Worm (Caenorhabditis elegans) whole organism, young adult: Measurements from ENCODE around the gene nsph-4.2.

Source experiments
- B0261.1 ChIP-seq: sonication (generic microtip); optimal IDR thresholded peaks from 2 replicates; lab custom pipeline; 2016; ENCODE audit warnings: mild to moderate bottlenecking, missing genetic modification characterization, moderate library complexity, missing compliant biosample characterization
- B0336.3 ChIP-seq: fragments of 200-800 bp; sonication (Bioruptor generic); IDR thresholded peaks from 2 replicates; pipeline ENCODE4 v1.3.6; 2022; ENCODE audit warnings: missing genetic modification characterization, missing compliant biosample characterization
- C17E4.6 ChIP-seq: fragments of 200-800 bp; sonication (Bioruptor generic); IDR thresholded peaks from 2 replicates; pipeline ENCODE4 v1.3.6; 2022; ENCODE audit warnings: missing genetic modification reagents, missing genetic modification characterization, missing compliant biosample characterization
- F10E7.11 ChIP-seq: sonication (generic microtip); optimal IDR thresholded peaks from 2 replicates; lab custom pipeline; 2017; ENCODE audit warnings: mild to moderate bottlenecking, missing genetic modification characterization, moderate library complexity, missing compliant biosample characterization
- F22D6.2 ChIP-seq: sonication (generic microtip); optimal IDR thresholded peaks from 2 replicates; lab custom pipeline; 2016; ENCODE audit warnings: mild to moderate bottlenecking, missing genetic modification characterization, missing compliant biosample characterization
- F33H1.4 ChIP-seq: fragments of 200-800 bp; sonication (Bioruptor generic); IDR thresholded peaks from 2 replicates; pipeline ENCODE4 v1.3.6; 2022; ENCODE audit warnings: missing genetic modification reagents, missing genetic modification characterization, missing compliant biosample characterization
- F57A8.1 ChIP-seq: fragments of 200-800 bp; sonication (Bioruptor generic); optimal IDR thresholded peaks from 2 replicates; lab custom pipeline; 2018; ENCODE audit warnings: mild to moderate bottlenecking, missing genetic modification characterization, moderate library complexity, missing compliant biosample characterization
- K12H6.12 ChIP-seq: fragments of 200-800 bp; sonication (Bioruptor generic); optimal IDR thresholded peaks from 2 replicates; lab custom pipeline; 2018; ENCODE audit warnings: mild to moderate bottlenecking, missing genetic modification characterization, missing compliant biosample characterization
- T07F8.4 ChIP-seq: sonication (generic microtip); optimal IDR thresholded peaks from 2 replicates; lab custom pipeline; 2016; ENCODE audit warnings: mild to moderate bottlenecking, missing genetic modification characterization, moderate library complexity, missing compliant biosample characterization
- ama-1 ChIP-seq, 3 experiments: fragments of 150-350 bp in 1 of 3; sonication (generic microtip) in 2 of 3; optimal IDR thresholded peaks; 2 replicates each; lab custom pipeline; 2014 to 2018; ENCODE audit warnings: missing biosample characterization in 2 of 3, missing genetic modification characterization in 2 of 3, missing genetic modification reagents in 2 of 3
- bed-2 ChIP-seq: fragments of 200-800 bp; sonication (Bioruptor generic); IDR thresholded peaks from 2 replicates; pipeline ENCODE4 v1.3.6; 2022; ENCODE audit warnings: missing genetic modification reagents, missing genetic modification characterization, missing compliant biosample characterization
- ceh-27 ChIP-seq: fragments of 200-800 bp; sonication (Bioruptor generic); optimal IDR thresholded peaks from 2 replicates; lab custom pipeline; 2018; ENCODE audit warnings: mild to moderate bottlenecking, missing genetic modification characterization, moderate library complexity, missing compliant biosample characterization
- ceh-58 ChIP-seq: fragments of 200-800 bp; sonication (Bioruptor generic); IDR thresholded peaks from 2 replicates; pipeline ENCODE4 v1.3.6; 2022; ENCODE audit warnings: missing genetic modification characterization, missing compliant biosample characterization
- ceh-79 ChIP-seq: sonication (generic microtip); optimal IDR thresholded peaks from 2 replicates; lab custom pipeline; 2017; ENCODE audit warnings: mild to moderate bottlenecking, missing genetic modification characterization, missing compliant biosample characterization
- dpl-1 ChIP-seq: fragments of 150-350 bp; optimal IDR thresholded peaks from 2 replicates; lab custom pipeline; 2014; ENCODE audit warnings: missing biosample characterization, missing genetic modification reagents, missing genetic modification characterization
- efl-1 ChIP-seq: fragments of 150-350 bp; optimal IDR thresholded peaks from 2 replicates; lab custom pipeline; 2014; ENCODE audit warnings: missing biosample characterization, missing genetic modification reagents, missing genetic modification characterization
- ekl-4 ChIP-seq: fragments of 200-800 bp; sonication (Bioruptor generic); IDR thresholded peaks from 2 replicates; pipeline ENCODE4 v1.3.6; 2022; ENCODE audit warnings: missing genetic modification reagents, missing genetic modification characterization, missing compliant biosample characterization
- hlh-26 ChIP-seq: fragments of 200-800 bp; sonication (Bioruptor generic); conservative IDR thresholded peaks from 2 replicates; pipeline ENCODE4 v1.3.6; 2022; ENCODE audit warnings: missing genetic modification reagents, missing genetic modification characterization, missing compliant biosample characterization
- hmg-1.2 ChIP-seq: fragments of 200-800 bp; sonication (Bioruptor generic); IDR thresholded peaks from 2 replicates; pipeline ENCODE4 v1.3.6; 2022; ENCODE audit warnings: missing genetic modification reagents, missing genetic modification characterization, missing compliant biosample characterization
- hsf-1 ChIP-seq: fragments of 200-800 bp; sonication (Bioruptor generic); IDR thresholded peaks from 2 replicates; pipeline ENCODE4 v1.3.6; 2022; ENCODE audit warnings: missing genetic modification reagents, missing genetic modification characterization, missing compliant biosample characterization
- let-526 ChIP-seq: fragments of 200-800 bp; sonication (Bioruptor generic); IDR thresholded peaks from 2 replicates; pipeline ENCODE4 v1.3.6; 2022; ENCODE audit warnings: missing genetic modification reagents, missing genetic modification characterization, missing compliant biosample characterization
- let-607 ChIP-seq, 2 experiments: fragments of 200-800 bp in 1 of 2; sonication (Bioruptor generic) in 1 of 2; sonication (generic microtip) in 1 of 2; optimal IDR thresholded peaks; 2 replicates each; lab custom pipeline; 2016 to 2018; ENCODE audit warnings: mild to moderate bottlenecking in 2 of 2, missing compliant biosample characterization in 2 of 2, missing genetic modification characterization in 2 of 2, moderate library complexity in 2 of 2, missing genotype in 1 of 2
- lin-54 ChIP-seq: fragments of 200-800 bp; sonication (Bioruptor generic); optimal IDR thresholded peaks from 2 replicates; lab custom pipeline; 2018; ENCODE audit warnings: mild to moderate bottlenecking, missing genetic modification characterization, missing compliant biosample characterization
- lsl-1 ChIP-seq: fragments of 200-800 bp; sonication (Bioruptor generic); optimal IDR thresholded peaks from 2 replicates; lab custom pipeline; 2018; ENCODE audit warnings: mild to moderate bottlenecking, missing genetic modification characterization, moderate library complexity, missing compliant biosample characterization
- madf-6 ChIP-seq: fragments of 200-800 bp; sonication (Bioruptor generic); IDR thresholded peaks from 2 replicates; pipeline ENCODE4 v1.3.6; 2022; ENCODE audit warnings: missing genetic modification reagents, missing genetic modification characterization, missing compliant biosample characterization
- mcd-1 ChIP-seq: fragments of 200-800 bp; sonication (Bioruptor generic); IDR thresholded peaks from 2 replicates; pipeline ENCODE4 v1.3.6; 2022; ENCODE audit warnings: missing genetic modification reagents, missing genetic modification characterization, missing compliant biosample characterization
- mes-4 ChIP-seq: sonication (generic microtip); optimal IDR thresholded peaks from 2 replicates; lab custom pipeline; 2016; ENCODE audit warnings: missing genotype, missing genetic modification characterization, missing compliant biosample characterization
- nfyb-1 ChIP-seq: fragments of 200-800 bp; sonication (Bioruptor generic); IDR thresholded peaks from 2 replicates; pipeline ENCODE4 v1.3.6; 2022; ENCODE audit warnings: missing genetic modification reagents, missing genetic modification characterization, missing compliant biosample characterization
- nhr-27 ChIP-seq: fragments of 200-800 bp; sonication (Bioruptor generic); optimal IDR thresholded peaks from 2 replicates; lab custom pipeline; 2018; ENCODE audit warnings: mild to moderate bottlenecking, missing genetic modification characterization, moderate library complexity, missing compliant biosample characterization
- nhr-80 ChIP-seq: sonication (generic microtip); optimal IDR thresholded peaks from 2 replicates; lab custom pipeline; 2016; ENCODE audit warnings: missing genetic modification characterization, missing compliant biosample characterization
- pha-4 ChIP-seq: fragments of 150-350 bp; sonication (generic microtip); optimal IDR thresholded peaks from 2 replicates; lab custom pipeline; 2014; ENCODE audit warnings: missing biosample characterization, missing genetic modification reagents, missing genetic modification characterization
- snpc-3.4 ChIP-seq: sonication (generic microtip); optimal IDR thresholded peaks from 2 replicates; lab custom pipeline; 2017; ENCODE audit warnings: missing genetic modification characterization, mild to moderate bottlenecking, missing compliant biosample characterization, antibody characterized with exemption, moderate library complexity, missing genotype, missing genetic modification reagents
- tlf-1 ChIP-seq: fragments of 200-800 bp; sonication (Bioruptor generic); optimal IDR thresholded peaks from 2 replicates; lab custom pipeline; 2018; ENCODE audit warnings: mild to moderate bottlenecking, missing genetic modification characterization, missing compliant biosample characterization
- ztf-18 ChIP-seq: sonication (generic microtip); optimal IDR thresholded peaks from 2 replicates; lab custom pipeline; 2016; ENCODE audit warnings: missing genotype, mild to moderate bottlenecking, missing genetic modification characterization, missing compliant biosample characterization
- ztf-25 ChIP-seq: fragments of 200-800 bp; sonication (Bioruptor generic); IDR thresholded peaks from 2 replicates; pipeline ENCODE4 v1.3.6; 2022; ENCODE audit warnings: missing genetic modification reagents, missing genetic modification characterization, missing compliant biosample characterization

nsph-4.2 gene

DNA sequence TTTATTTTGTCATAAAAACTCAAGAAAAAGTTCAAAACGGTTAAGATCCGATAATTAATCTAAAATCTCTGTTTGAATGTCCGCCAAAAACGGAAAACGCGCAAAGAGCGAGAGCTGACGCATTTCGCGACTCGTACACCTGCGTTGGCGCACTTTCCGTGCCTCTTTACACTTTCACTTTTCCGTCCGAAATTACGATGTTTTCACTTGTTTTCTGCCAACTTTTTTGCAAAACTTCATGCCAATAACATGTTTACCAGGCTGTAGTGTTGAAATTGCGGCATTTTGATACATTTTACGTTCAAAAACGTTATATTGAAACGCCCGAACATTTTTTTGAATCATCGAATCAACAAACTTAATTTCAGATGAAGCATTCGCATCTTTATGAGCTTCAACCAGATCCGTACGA, 34.8 kb upstream of the nsph-4.2 start, which contains the start of gene W03F8.4 (continued):
- TF ChIP-seq ztf-25 (no peak), ceh-27 (GFP tag; lab: Kevin White, UChicago) (peak; percentile 85), lin-54 (GFP tag; lab: Kevin White, UChicago) (peak; percentile 99), dpl-1 (peak; percentile 92), snpc-3.4 (tag; lab: Kevin White, UChicago) (peak; percentile 66), madf-6 (GFP tag; lab: Robert Waterston, UW) (peak; percentile 88), nfyb-1 (peak; percentile 89), ekl-4 (peak; percentile 93), B0336.3 (GFP tag; lab: Robert Waterston, UW) (peak; percentile 90), mcd-1 (GFP tag; lab: Robert Waterston, UW) (peak; percentile 94), let-607 (tag; optimal IDR thresholded peaks at IDR 0.05; lab: Kevin White, UChicago) (peak; percentile 70 to 87), tlf-1 (GFP tag; lab: Kevin White, UChicago) (peak; percentile 91), pha-4 (tag; lab: Kevin White, UChicago) (no peak), hmg-1.2 (GFP tag; lab: Robert Waterston, UW) (peak; percentile 68), F33H1.4 (GFP tag; lab: Robert Waterston, UW) (peak; percentile 75), nhr-27 (tag; lab: Kevin White, UChicago) (no peak), ama-1 (optimal IDR thresholded peaks at IDR 0.05; lab: Kevin White, UChicago) (no peak), ama-1 (GFP tag; optimal IDR thresholded peaks at IDR 0.05; lab: Kevin White, UChicago) (no peak), efl-1 (GFP tag; lab: Kevin White, UChicago) (peak; percentile 91), B0261.1 (tag; lab: Kevin White, UChicago) (peak; percentile 0), C17E4.6 (GFP tag; lab: Robert Waterston, UW) (peak; percentile 76; the same call in 1 of the 2 replicates), K12H6.12 (tag; lab: Kevin White, UChicago) (peak; percentile 44), T07F8.4 (no peak), ztf-18 (tag; lab: Kevin White, UChicago) (peak; percentile 98), mes-4 (tag; lab: Kevin White, UChicago) (no peak), F10E7.11 (tag; lab: Kevin White, UChicago) (no peak)
- TF ChIP-seq, all 124 proteins: peak for 70

ce11 chrIV:5186480-5187205, 32.0 kb upstream of the nsph-4.2 start, which contains the start of the genes W03F8.6 and mtrf-1L:
TSS of gene W03F8.6 (minus strand) at chrIV:5186580.
TSS of gene mtrf-1L (plus strand) at chrIV:5187155.
- TF ChIP-seq hlh-26 (GFP tag; lab: Robert Waterston, UW): no peak
- TF ChIP-seq nhr-80: no peak
- TF ChIP-seq let-526: no peak
- TF ChIP-seq ekl-4: no peak
- no peak for TF ChIP-seq lsl-1 (GFP tag; lab: Kevin White, UChicago)
- TF ChIP-seq mes-4 (tag; lab: Kevin White, UChicago): no peak
- no peak for TF ChIP-seq F57A8.1 (GFP tag; lab: Kevin White, UChicago)
- TF ChIP-seq ceh-79: no peak
- TF ChIP-seq ceh-27 (GFP tag; lab: Kevin White, UChicago): no peak
- no peak for TF ChIP-seq snpc-3.4 (tag; lab: Kevin White, UChicago)
- TF ChIP-seq ceh-58 (GFP tag; lab: Robert Waterston, UW): no peak
- no peak for TF ChIP-seq lin-54 (GFP tag; lab: Kevin White, UChicago)
- TF ChIP-seq bed-2 (GFP tag; lab: Robert Waterston, UW): no peak
- TF ChIP-seq hsf-1 (GFP tag; lab: Robert Waterston, UW): no peak
- no peak for TF ChIP-seq F22D6.2
- TF ChIP-seq, all 124 proteins: peak for 0
